Worm (Caenorhabditis elegans) whole organism, mixed stage, embryonic: ENCODE data around the gene F11G11.15.
"Not testable (repeated sequence)": the region's sequence is repeated elsewhere in the genome, so short reads cannot be mapped to it uniquely, and the experiment has no call there.

Experiments used
- elt-1 ChIP-seq: sonication (generic microtip); optimal IDR thresholded peaks from 2 replicates; lab custom pipeline; 2017; ENCODE audit warnings: missing genetic modification characterization, mild to moderate bottlenecking, missing compliant biosample characterization, antibody characterized with exemption, moderate library complexity, borderline replicate concordance; ENCODE audit not compliant: insufficient read depth
- lin-13 ChIP-seq: fragments of 150-350 bp; optimal IDR thresholded peaks from 2 replicates; lab custom pipeline; 2014; ENCODE audit warnings: missing biosample characterization, missing genetic modification characterization

- not testable (repeated sequence) for TF ChIP-seq elt-1, lin-13 (tag; lab: Kevin White, UChicago)
These were observed 49.5 kb upstream of the F11G11.15 start, which contains the start of the genes C33F10.8 and msp-40 for ce11 chrII:4825133-4825532.
